Worm (Caenorhabditis elegans): ENCODE data around the gene C06B8.3.

DNA sequence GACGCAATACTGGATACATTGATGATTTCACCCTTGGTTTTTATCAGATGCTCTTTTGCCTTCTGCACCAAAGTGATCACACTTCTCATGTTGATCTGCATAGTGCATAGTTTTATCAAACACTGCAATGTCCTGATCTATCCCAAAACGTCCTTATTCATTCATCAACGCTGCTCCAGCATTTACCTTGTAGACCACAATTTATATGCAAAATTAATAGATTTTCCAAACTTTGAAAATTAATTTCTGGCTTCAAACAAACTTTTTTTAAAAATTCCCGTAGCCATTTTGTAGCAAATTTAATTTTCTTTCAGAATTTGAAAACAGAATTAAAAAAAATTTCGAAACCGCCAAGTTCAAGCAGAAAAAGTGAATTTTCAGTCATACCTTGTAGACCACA lies at the start of gene C06B8.3:
- TF ChIP-seq lin-13 (GFP tag; optimal IDR thresholded peaks at IDR 0.05) (no peak), ztf-11 (tag; optimal IDR thresholded peaks at IDR 0.05) (no peak), snpc-4 (tag; optimal IDR thresholded peaks at IDR 0.05) (no peak), ztf-1 (GFP tag; conservative IDR thresholded peaks at IDR 0.05) (no peak), aly-2 (tag; optimal IDR thresholded peaks at IDR 0.05) (no peak), sma-9 (GFP tag; optimal IDR thresholded peaks at IDR 0.05) (no peak), sma-9 (tag; optimal IDR thresholded peaks at IDR 0.05) (no peak), nhr-23 (tag; optimal IDR thresholded peaks at IDR 0.05) (no peak), peb-1 (tag; optimal IDR thresholded peaks at IDR 0.05) (no peak), C34F6.9 (tag; optimal IDR thresholded peaks at IDR 0.05) (no peak)
